Worm (Caenorhabditis elegans) whole organism, L4/young adult: Measurements from ENCODE around the gene F53G2.1.

Experiments used
- W03F9.2 ChIP-seq: fragments of 150-350 bp; optimal IDR thresholded peaks from 2 replicates; lab custom pipeline; 2014; ENCODE audit warnings: missing biosample characterization, missing genetic modification characterization
- dao-5 ChIP-seq: sonication (generic microtip); optimal IDR thresholded peaks from 2 replicates; lab custom pipeline; 2016; ENCODE audit warnings: missing genotype, missing genetic modification characterization, moderate library complexity, missing compliant biosample characterization
- him-1 ChIP-seq: sonication (generic microtip); optimal IDR thresholded peaks from 2 replicates; lab custom pipeline; 2016; ENCODE audit warnings: missing genotype, missing genetic modification reagents, missing genetic modification characterization, missing compliant biosample characterization

F53G2.1 gene

ce11 chrII:2488386-2488785 lies at the start of gene F53G2.1:
F53G2.1 (plus strand) TSS chrII:2488686.
- TF ChIP-seq him-1 (tag; lab: Kevin White, UChicago) (no peak), W03F9.2 (tag; lab: Kevin White, UChicago) (no peak), dao-5 (tag; lab: Kevin White, UChicago) (no peak)

- no peak for TF ChIP-seq W03F9.2 (tag; lab: Kevin White, UChicago)
- TF ChIP-seq dao-5 (tag; lab: Kevin White, UChicago), result no peak
- TF ChIP-seq him-1 (tag; lab: Kevin White, UChicago), result no peak
Measured at ce11 chrII:2438944-2439343, 49.5 kb upstream of the F53G2.1 start.

ce11 chrII:2440312-2440711 lies 48.2 kb upstream of the F53G2.1 start:
- TF ChIP-seq dao-5 (tag; lab: Kevin White, UChicago), result no peak

ce11 chrII:2442243-2442642 lies 46.2 kb upstream of the F53G2.1 start:
- no peak for TF ChIP-seq W03F9.2 (tag; lab: Kevin White, UChicago)
- no peak for TF ChIP-seq dao-5 (tag; lab: Kevin White, UChicago)
- no peak for TF ChIP-seq him-1 (tag; lab: Kevin White, UChicago)

ce11 chrII:2442979-2443378 lies 45.5 kb upstream of the F53G2.1 start, which contains the start of gene vab-19:
vab-19 (plus strand) TSS chrII:2443279.
- TF ChIP-seq dao-5 (tag; lab: Kevin White, UChicago) (no peak), him-1 (tag; lab: Kevin White, UChicago) (no peak), W03F9.2 (tag; lab: Kevin White, UChicago) (no peak)

- TF ChIP-seq W03F9.2 (tag; lab: Kevin White, UChicago) (no peak), him-1 (tag; lab: Kevin White, UChicago) (no peak), dao-5 (tag; lab: Kevin White, UChicago) (no peak)
Measured at ce11 chrII:2445164-2445563, 43.3 kb upstream of the F53G2.1 start.

- TF ChIP-seq dao-5 (tag; lab: Kevin White, UChicago), result no peak
- TF ChIP-seq W03F9.2 (tag; lab: Kevin White, UChicago), result no peak
- no peak for TF ChIP-seq him-1 (tag; lab: Kevin White, UChicago)
Measured at ce11 chrII:2446727-2447126, 41.8 kb upstream of the F53G2.1 start.

ce11 chrII:2450990-2451389 lies 37.5 kb upstream of the F53G2.1 start:
- TF ChIP-seq dao-5 (tag; lab: Kevin White, UChicago) (no peak), him-1 (tag; lab: Kevin White, UChicago) (peak; percentile 31), W03F9.2 (tag; lab: Kevin White, UChicago) (peak; percentile 6)

ce11 chrII:2452492-2452891 lies 36.0 kb upstream of the F53G2.1 start:
- TF ChIP-seq dao-5 (tag; lab: Kevin White, UChicago) (no peak), W03F9.2 (tag; lab: Kevin White, UChicago) (no peak), him-1 (tag; lab: Kevin White, UChicago) (no peak)

- TF ChIP-seq him-1 (tag; lab: Kevin White, UChicago) (no peak), dao-5 (tag; lab: Kevin White, UChicago) (no peak), W03F9.2 (tag; lab: Kevin White, UChicago) (no peak)
Measured at ce11 chrII:2454822-2455221, 33.7 kb upstream of the F53G2.1 start.

- no peak for TF ChIP-seq dao-5 (tag; lab: Kevin White, UChicago)
- TF ChIP-seq him-1 (tag; lab: Kevin White, UChicago), result no peak
- no peak for TF ChIP-seq W03F9.2 (tag; lab: Kevin White, UChicago)
Measured at ce11 chrII:2455931-2456576, 32.4 kb upstream of the F53G2.1 start.

- TF ChIP-seq him-1 (tag; lab: Kevin White, UChicago) (no peak), dao-5 (tag; lab: Kevin White, UChicago) (no peak), W03F9.2 (tag; lab: Kevin White, UChicago) (no peak)
Measured at ce11 chrII:2456973-2457372, 31.5 kb upstream of the F53G2.1 start.

ce11 chrII:2458881-2459280 lies 29.6 kb upstream of the F53G2.1 start, which contains the start of gene pqn-42:
pqn-42 (minus strand) TSS chrII:2458981.
- TF ChIP-seq him-1 (tag; lab: Kevin White, UChicago), result no peak
- no peak for TF ChIP-seq W03F9.2 (tag; lab: Kevin White, UChicago)
- no peak for TF ChIP-seq dao-5 (tag; lab: Kevin White, UChicago)

- TF ChIP-seq him-1 (tag; lab: Kevin White, UChicago), result no peak
- no peak for TF ChIP-seq dao-5 (tag; lab: Kevin White, UChicago)
- TF ChIP-seq W03F9.2 (tag; lab: Kevin White, UChicago), result no peak
Measured at ce11 chrII:2468885-2469284, 19.6 kb upstream of the F53G2.1 start.
